Worm (Caenorhabditis elegans) whole organism, L4/young adult: Measurements from ENCODE around the gene F36D3.8.

Experiments used
- dao-5 ChIP-seq: sonication (generic microtip); optimal IDR thresholded peaks from 2 replicates; lab custom pipeline; 2016; ENCODE audit warnings: missing genotype, missing genetic modification characterization, moderate library complexity, missing compliant biosample characterization
- him-1 ChIP-seq: sonication (generic microtip); optimal IDR thresholded peaks from 2 replicates; lab custom pipeline; 2016; ENCODE audit warnings: missing genotype, missing genetic modification reagents, missing genetic modification characterization, missing compliant biosample characterization

DNA sequence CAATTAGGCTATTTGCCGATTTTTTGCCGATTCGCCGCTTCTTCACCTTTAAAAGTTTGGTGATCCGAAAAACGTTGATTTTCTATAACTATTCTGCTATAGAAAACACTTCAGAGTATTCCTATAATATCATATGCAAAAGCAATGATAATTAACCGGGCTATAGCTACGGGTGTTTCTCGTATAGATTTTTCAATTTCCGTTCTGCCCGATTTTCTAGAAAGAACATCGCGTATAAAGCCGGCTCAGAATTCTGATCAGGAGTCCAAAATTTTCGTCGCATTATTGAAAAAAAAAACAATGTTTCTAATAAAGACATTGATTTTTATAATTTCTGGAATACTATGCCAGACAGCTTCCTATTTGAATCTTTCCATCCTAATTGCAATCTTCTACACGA, 23.7 kb downstream of the F36D3.8 start, which contains the start of gene srbc-65:
- TF ChIP-seq him-1 (tag; lab: Kevin White, UChicago) (no peak), dao-5 (no peak)
